Worm (Caenorhabditis elegans) whole organism, L2 larva: Measurements from ENCODE around the gene T20G5.13.
"Not testable (repeated sequence)": the region's sequence is repeated elsewhere in the genome, so short reads cannot be mapped to it uniquely, and the experiment has no call there.

Experiments
- F13H6.1 ChIP-seq: sonication (generic microtip); optimal IDR thresholded peaks from 2 replicates; lab custom pipeline; 2016; ENCODE audit warnings: missing genetic modification characterization, missing compliant biosample characterization
- ZK546.5 ChIP-seq: sonication (generic microtip); optimal IDR thresholded peaks from 2 replicates; lab custom pipeline; 2017; ENCODE audit warnings: missing biosample characterization, missing genetic modification characterization
- ama-1 ChIP-seq: fragments of 150-350 bp; optimal IDR thresholded peaks from 2 replicates; lab custom pipeline; 2018; ENCODE audit warnings: inconsistent platforms
- ceh-16 ChIP-seq: fragments of 150-350 bp; optimal IDR thresholded peaks from 2 replicates; lab custom pipeline; 2014; ENCODE audit warnings: missing biosample characterization, missing genetic modification characterization
- elt-3 ChIP-seq: sonication (generic microtip); optimal IDR thresholded peaks from 2 replicates; lab custom pipeline; 2017; ENCODE audit warnings: missing biosample characterization, missing genetic modification characterization
- lin-13 ChIP-seq: fragments of 150-350 bp; optimal IDR thresholded peaks from 2 replicates; lab custom pipeline; 2014; ENCODE audit warnings: missing biosample characterization, missing genetic modification reagents, missing genetic modification characterization
- lsy-2 ChIP-seq, 2 experiments: fragments of 150-350 bp in 1 of 2; sonication (generic microtip) in 1 of 2; optimal IDR thresholded peaks; 2 replicates each; lab custom pipeline; 2014 to 2017; ENCODE audit warnings: missing biosample characterization in 2 of 2, missing genetic modification characterization in 2 of 2
- mdl-1 ChIP-seq, 2 experiments: fragments of 150-350 bp in 1 of 2; sonication (generic microtip) in 1 of 2; optimal IDR thresholded peaks; 2 replicates each; lab custom pipeline; 2017; ENCODE audit warnings: missing biosample characterization in 2 of 2, missing genetic modification characterization in 2 of 2
- nhr-11 ChIP-seq: fragments of 150-350 bp; optimal IDR thresholded peaks from 2 replicates; lab custom pipeline; 2014; ENCODE audit warnings: missing biosample characterization, missing genetic modification characterization
- nhr-12 ChIP-seq: fragments of 150-350 bp; optimal IDR thresholded peaks from 2 replicates; lab custom pipeline; 2014; ENCODE audit warnings: missing biosample characterization, missing genetic modification characterization
- nhr-129 ChIP-seq: fragments of 150-350 bp; optimal IDR thresholded peaks from 2 replicates; lab custom pipeline; 2014; ENCODE audit warnings: missing biosample characterization, missing genetic modification characterization
- nhr-25 ChIP-seq: fragments of 150-350 bp; sonication (generic microtip); optimal IDR thresholded peaks from 3 replicates; lab custom pipeline; 2014; ENCODE audit warnings: missing biosample characterization, missing genetic modification characterization
- sem-4 ChIP-seq: fragments of 150-350 bp; optimal IDR thresholded peaks from 2 replicates; lab custom pipeline; 2014; ENCODE audit warnings: missing biosample characterization, missing genetic modification reagents, missing genetic modification characterization
- ztf-4 ChIP-seq: fragments of 150-350 bp; optimal IDR thresholded peaks from 2 replicates; lab custom pipeline; 2014; ENCODE audit warnings: missing biosample characterization, missing genetic modification characterization

- TF ChIP-seq ama-1 (lab: Kevin White, UChicago); ceh-16 (tag; lab: Kevin White, UChicago); lsy-2 (tag; optimal IDR thresholded peaks at IDR 0.05; lab: Kevin White, UChicago); sem-4; nhr-25 (tag; lab: Kevin White, UChicago); nhr-11; elt-3 (tag; lab: Kevin White, UChicago); nhr-12 (tag; lab: Kevin White, UChicago); lin-13 (GFP tag; lab: Kevin White, UChicago); F13H6.1 (tag; lab: Kevin White, UChicago); mdl-1 (tag; optimal IDR thresholded peaks at IDR 0.05; lab: Kevin White, UChicago); nhr-129 (tag; lab: Kevin White, UChicago); ztf-4; ZK546.5 (tag; lab: Kevin White, UChicago): not testable (repeated sequence)
These were observed 20.7 kb upstream of the T20G5.13 start, which contains the start of gene Y70G10A.4 for ce11 chrIII:10221860-10222259.
